Worm (Caenorhabditis elegans) whole organism, early embryonic: ENCODE data around the gene clec-57.

Experiments used
- B0310.2 ChIP-seq: sonication (generic microtip); optimal IDR thresholded peaks from 2 replicates; lab custom pipeline; 2016; ENCODE audit warnings: mild to moderate bottlenecking, missing genetic modification characterization, missing compliant biosample characterization
- F13C5.2 ChIP-seq: sonication (generic microtip); optimal IDR thresholded peaks from 2 replicates; lab custom pipeline; 2017; ENCODE audit warnings: mild to moderate bottlenecking, missing genetic modification characterization, inconsistent platforms, missing compliant biosample characterization
- aly-1 ChIP-seq: sonication (generic microtip); optimal IDR thresholded peaks from 2 replicates; lab custom pipeline; 2016; ENCODE audit warnings: missing genetic modification characterization, missing compliant biosample characterization
- ama-1 ChIP-seq: fragments of 150-350 bp; optimal IDR thresholded peaks from 2 replicates; lab custom pipeline; 2014
- ceh-13 ChIP-seq: fragments of 200-800 bp; sonication (Bioruptor generic); optimal IDR thresholded peaks from 2 replicates; lab custom pipeline; 2018; ENCODE audit warnings: mild to moderate bottlenecking, missing genetic modification characterization, missing compliant biosample characterization
- ceh-36 ChIP-seq: sonication (generic microtip); optimal IDR thresholded peaks from 2 replicates; lab custom pipeline; 2016; ENCODE audit warnings: missing genetic modification characterization, inconsistent platforms, missing compliant biosample characterization
- ets-7 ChIP-seq: sonication (generic microtip); optimal IDR thresholded peaks from 2 replicates; lab custom pipeline; 2016; ENCODE audit warnings: missing genotype, missing genetic modification characterization, missing compliant biosample characterization
- flt-1 ChIP-seq: fragments of 200-800 bp; sonication (Bioruptor generic); IDR thresholded peaks from 2 replicates; pipeline ENCODE4 v1.3.6; 2022; ENCODE audit warnings: missing genetic modification characterization, missing compliant biosample characterization
- hmbx-1 ChIP-seq: sonication (generic microtip); optimal IDR thresholded peaks from 2 replicates; lab custom pipeline; 2016; ENCODE audit warnings: mild to moderate bottlenecking, missing genetic modification characterization, missing compliant biosample characterization
- hmg-4 ChIP-seq: fragments of 200-800 bp; sonication (Bioruptor generic); optimal IDR thresholded peaks from 2 replicates; lab custom pipeline; 2018; ENCODE audit warnings: mild to moderate bottlenecking, missing genetic modification characterization, missing compliant biosample characterization
- hnd-1 ChIP-seq: sonication (generic microtip); optimal IDR thresholded peaks from 2 replicates; lab custom pipeline; 2016; ENCODE audit warnings: missing genetic modification characterization, missing compliant biosample characterization
- pes-1 ChIP-seq: fragments of 200-800 bp; sonication (Bioruptor generic); IDR thresholded peaks from 2 replicates; pipeline ENCODE4 v1.3.6; 2022; ENCODE audit warnings: missing genetic modification reagents, missing genetic modification characterization, missing compliant biosample characterization
- scrt-1 ChIP-seq: fragments of 200-800 bp; sonication (Bioruptor generic); IDR thresholded peaks from 2 replicates; pipeline ENCODE4 v1.3.6; 2022; ENCODE audit warnings: missing genetic modification characterization, missing compliant biosample characterization
- sea-1 ChIP-seq: fragments of 200-800 bp; sonication (Bioruptor generic); conservative IDR thresholded peaks from 2 replicates; pipeline ENCODE4 v1.3.6; 2022; ENCODE audit warnings: missing genetic modification characterization, missing compliant biosample characterization
- tbx-11 ChIP-seq: fragments of 200-800 bp; sonication (Bioruptor generic); IDR thresholded peaks from 2 replicates; pipeline ENCODE4 v1.3.6; 2022; ENCODE audit warnings: missing genetic modification characterization, missing compliant biosample characterization
- tbx-37 ChIP-seq: fragments of 200-800 bp; sonication (Bioruptor generic); conservative IDR thresholded peaks from 2 replicates; pipeline ENCODE4 v1.3.6; 2022; ENCODE audit warnings: missing genetic modification reagents, missing genetic modification characterization, missing compliant biosample characterization
- tra-4 ChIP-seq: sonication (generic microtip); optimal IDR thresholded peaks from 2 replicates; lab custom pipeline; 2017; ENCODE audit warnings: missing genetic modification characterization, missing compliant biosample characterization

The clec-57 gene

ce11 chrV:14463087-14463486 is 5.9 kb upstream of the clec-57 start, which contains the start of gene F08H9.3:
Gene F08H9.3, minus strand, starts transcription at chrV:14463338.
- TF ChIP-seq hmg-4 (GFP tag; lab: Kevin White, UChicago): peak; percentile 5

- TF ChIP-seq B0310.2 (tag; lab: Kevin White, UChicago) (no peak), tra-4 (tag; lab: Kevin White, UChicago) (no peak), ama-1 (lab: Kevin White, UChicago) (no peak), hmbx-1 (tag; lab: Kevin White, UChicago) (no peak), tbx-37 (GFP tag; lab: Robert Waterston, UW) (no peak), F13C5.2 (tag; lab: Kevin White, UChicago) (no peak), ceh-36 (tag; lab: Kevin White, UChicago) (no peak), flt-1 (no peak), hmg-4 (GFP tag; lab: Kevin White, UChicago) (no peak)
Measured at ce11 chrV:14464368-14464767, 4.7 kb upstream of the clec-57 start, which contains the start of gene F08H9.4. Gene F08H9.4, minus strand, starts transcription at chrV:14464428.

ce11 chrV:14468196-14468874 is 696 bp upstream of the clec-57 start, which contains the start of gene srz-97:
Gene srz-97, minus strand, starts transcription at chrV:14468246.
- TF ChIP-seq scrt-1: no peak
- TF ChIP-seq tbx-11: no peak
- TF ChIP-seq tra-4 (tag; lab: Kevin White, UChicago): no peak

- TF ChIP-seq flt-1: no peak
- TF ChIP-seq hmg-4 (GFP tag; lab: Kevin White, UChicago): no peak
- TF ChIP-seq ceh-36 (tag; lab: Kevin White, UChicago): no peak
- TF ChIP-seq ceh-13 (GFP tag; lab: Kevin White, UChicago): no peak
- no peak for TF ChIP-seq scrt-1
- TF ChIP-seq hnd-1: no peak
- no peak for TF ChIP-seq pes-1
- TF ChIP-seq ets-7: no peak
- TF ChIP-seq hmbx-1 (tag; lab: Kevin White, UChicago): no peak
- TF ChIP-seq sea-1 (GFP tag; lab: Robert Waterston, UW): no peak
- no peak for TF ChIP-seq tbx-11
- TF ChIP-seq aly-1 (tag; lab: Kevin White, UChicago): no peak
- no peak for TF ChIP-seq B0310.2 (tag; lab: Kevin White, UChicago)
Measured at ce11 chrV:14472229-14472628, 3.2 kb downstream of the clec-57 start, which contains the start of gene clec-227. Gene clec-227, plus strand, starts transcription at chrV:14472529.

ce11 chrV:14474099-14474498 is 5.1 kb downstream of the clec-57 start, which contains the start of gene clec-56:
Gene clec-56, plus strand, starts transcription at chrV:14474399.
- no peak for TF ChIP-seq aly-1 (tag; lab: Kevin White, UChicago)
- no peak for TF ChIP-seq flt-1
- TF ChIP-seq F13C5.2 (tag; lab: Kevin White, UChicago): no peak

- no peak for TF ChIP-seq tra-4 (tag; lab: Kevin White, UChicago)
- TF ChIP-seq tbx-37 (GFP tag; lab: Robert Waterston, UW): no peak
- no peak for TF ChIP-seq tbx-11
- no peak for TF ChIP-seq hmg-4 (GFP tag; lab: Kevin White, UChicago)
- no peak for TF ChIP-seq scrt-1
- TF ChIP-seq B0310.2 (tag; lab: Kevin White, UChicago): no peak
- no peak for TF ChIP-seq aly-1 (tag; lab: Kevin White, UChicago)
- no peak for TF ChIP-seq ama-1 (lab: Kevin White, UChicago)
- TF ChIP-seq ets-7: no peak
- no peak for TF ChIP-seq ceh-13 (GFP tag; lab: Kevin White, UChicago)
- no peak for TF ChIP-seq pes-1
- TF ChIP-seq hnd-1: no peak
- no peak for TF ChIP-seq sea-1 (GFP tag; lab: Robert Waterston, UW)
- TF ChIP-seq ceh-36 (tag; lab: Kevin White, UChicago): no peak
- TF ChIP-seq flt-1: no peak
- no peak for TF ChIP-seq F13C5.2 (tag; lab: Kevin White, UChicago)
- no peak for TF ChIP-seq hmbx-1 (tag; lab: Kevin White, UChicago)
Measured at ce11 chrV:14476680-14477079, 7.6 kb downstream of the clec-57 start, which contains the start of gene clec-54. Gene clec-54, plus strand, starts transcription at chrV:14476903.

ce11 chrV:14478979-14479378 is 9.9 kb downstream of the clec-57 start, which contains the start of gene clec-55:
Gene clec-55, plus strand, starts transcription at chrV:14479279.
- TF ChIP-seq ama-1 (lab: Kevin White, UChicago): no peak
- no peak for TF ChIP-seq B0310.2 (tag; lab: Kevin White, UChicago)
- no peak for TF ChIP-seq pes-1

- TF ChIP-seq hmg-4 (GFP tag; lab: Kevin White, UChicago): no peak
- no peak for TF ChIP-seq pes-1
- TF ChIP-seq ama-1 (lab: Kevin White, UChicago): no peak
- no peak for TF ChIP-seq tbx-11
- no peak for TF ChIP-seq hnd-1
- no peak for TF ChIP-seq flt-1
- no peak for TF ChIP-seq tbx-37 (GFP tag; lab: Robert Waterston, UW)
- no peak for TF ChIP-seq tra-4 (tag; lab: Kevin White, UChicago)
- no peak for TF ChIP-seq ceh-36 (tag; lab: Kevin White, UChicago)
- TF ChIP-seq ets-7: no peak
- no peak for TF ChIP-seq hmbx-1 (tag; lab: Kevin White, UChicago)
- no peak for TF ChIP-seq scrt-1
Measured at ce11 chrV:14480533-14480932, 11.5 kb downstream of the clec-57 start.
